Worm (Caenorhabditis elegans) whole organism, L4/young adult: ENCODE data around the gene F33E11.3.

Source experiments
- W03F9.2 ChIP-seq: fragments of 150-350 bp; optimal IDR thresholded peaks from 2 replicates; lab custom pipeline; 2014; ENCODE audit warnings: missing biosample characterization, missing genetic modification characterization
- dao-5 ChIP-seq: sonication (generic microtip); optimal IDR thresholded peaks from 2 replicates; lab custom pipeline; 2016; ENCODE audit warnings: missing genotype, missing genetic modification characterization, moderate library complexity, missing compliant biosample characterization

ce11 chrV:285298-285697, 19.2 kb downstream of the F33E11.3 start:
- no peak for TF ChIP-seq dao-5 (tag; lab: Kevin White, UChicago)
- no peak for TF ChIP-seq W03F9.2 (tag; lab: Kevin White, UChicago)
